Fruit fly (Drosophila melanogaster): Measurements from ENCODE around the gene Rok.
A peak's percentile ranks its signal among the peaks of the same experiment; 100 is the strongest.

The Rok gene

dm6 chrX:16599770-16600169 is 37.4 kb downstream of the Rok start (continued):
- TF ChIP-seq Jra (GFP tag; optimal IDR thresholded peaks at IDR 0.05) (peak; percentile 2), h (GFP tag; optimal IDR thresholded peaks at IDR 0.05) (peak; percentile 30), CG9705 (GFP tag; optimal IDR thresholded peaks at IDR 0.05) (peak; percentile 31), Vsx2 (GFP tag; optimal IDR thresholded peaks at IDR 0.05; ENCODE audit: partially characterized antibody) (no peak)

- TF ChIP-seq Myc (optimal IDR thresholded peaks at IDR 0.05) (peak; percentile 40), Rel (GFP tag; optimal IDR thresholded peaks at IDR 0.05) (no peak), Rel (tag; optimal IDR thresholded peaks at IDR 0.05) (peak; percentile 60), foxo (GFP tag; optimal IDR thresholded peaks at IDR 0.05) (no peak)
Observed at dm6 chrX:16598978-16599664, 38.1 kb downstream of the Rok start, which contains the start of the genes CG9784 and Nup153. TSS of gene CG9784 (minus strand) at chrX:16599215. TSS of gene Nup153 (plus strand) at chrX:16599241.

- TF ChIP-seq CrebA (GFP tag; optimal IDR thresholded peaks at IDR 0.05; ENCODE audit: borderline replicate concordance) (no peak), foxo (GFP tag; optimal IDR thresholded peaks at IDR 0.05) (peak in 1 of 2 experiments; percentile 13), br (GFP tag; optimal IDR thresholded peaks at IDR 0.05) (no peak), Jra (GFP tag; optimal IDR thresholded peaks at IDR 0.05) (peak; percentile 41), Rel (GFP tag; optimal IDR thresholded peaks at IDR 0.05) (no peak), Rel (tag; optimal IDR thresholded peaks at IDR 0.05) (no peak), ey (GFP tag; optimal IDR thresholded peaks at IDR 0.05) (peak; percentile 18), h (GFP tag; optimal IDR thresholded peaks at IDR 0.05) (no peak), OdsH (GFP tag; optimal IDR thresholded peaks at IDR 0.05) (peak; percentile 17)
Observed at dm6 chrX:16598336-16598977, 38.8 kb downstream of the Rok start.

dm6 chrX:16596250-16596793 is 40.9 kb downstream of the Rok start:
- TF ChIP-seq Hr78 (GFP tag; optimal IDR thresholded peaks at IDR 0.05) (no peak), pan (optimal IDR thresholded peaks at IDR 0.05) (no peak), Vsx2 (GFP tag; optimal IDR thresholded peaks at IDR 0.05; ENCODE audit: partially characterized antibody) (no peak), Dif (GFP tag; optimal IDR thresholded peaks at IDR 0.05; ENCODE audit: partially characterized antibody) (no peak), Rel (GFP tag; optimal IDR thresholded peaks at IDR 0.05) (no peak), Rel (tag; optimal IDR thresholded peaks at IDR 0.05) (no peak), sv (GFP tag; optimal IDR thresholded peaks at IDR 0.05) (no peak), psq (GFP tag; optimal IDR thresholded peaks at IDR 0.05) (no peak), tai (GFP tag; optimal IDR thresholded peaks at IDR 0.05) (no peak)

dm6 chrX:16595411-16595810 is 41.8 kb downstream of the Rok start:
- TF ChIP-seq Dif (GFP tag; optimal IDR thresholded peaks at IDR 0.05; ENCODE audit: partially characterized antibody) (no peak), Vsx2 (GFP tag; optimal IDR thresholded peaks at IDR 0.05; ENCODE audit: partially characterized antibody) (no peak), CG32264 (GFP tag; optimal IDR thresholded peaks at IDR 0.05) (no peak)

dm6 chrX:16593418-16593817 is 43.8 kb downstream of the Rok start, which contains the start of the genes SMC3 and Ubc7:
TSS of gene SMC3 (minus strand) at chrX:16593439.
TSS of gene Ubc7 (plus strand) at chrX:16593677.
- TF ChIP-seq jim (GFP tag; optimal IDR thresholded peaks at IDR 0.05): no peak
- no peak for TF ChIP-seq br (GFP tag; optimal IDR thresholded peaks at IDR 0.05)
- TF ChIP-seq sv (GFP tag; optimal IDR thresholded peaks at IDR 0.05): no peak
- TF ChIP-seq Sp1 (GFP tag; optimal IDR thresholded peaks at IDR 0.05): no peak

- no peak for TF ChIP-seq foxo (GFP tag; optimal IDR thresholded peaks at IDR 0.05)
- no peak for TF ChIP-seq br (GFP tag; optimal IDR thresholded peaks at IDR 0.05)
- TF ChIP-seq usp (GFP tag; optimal IDR thresholded peaks at IDR 0.05): no peak
Observed at dm6 chrX:16587668-16588046, 49.6 kb downstream of the Rok start, which contains the start of gene CG13014. TSS of gene CG13014 (plus strand) at chrX:16587873.

dm6 chrX:16587021-16587667 is 50.1 kb downstream of the Rok start, which contains the start of gene CanA-14F:
TSS of gene CanA-14F (minus strand) at chrX:16587172.
- no peak for TF ChIP-seq Sp1 (GFP tag; optimal IDR thresholded peaks at IDR 0.05)
- no peak for TF ChIP-seq Hr78 (GFP tag; optimal IDR thresholded peaks at IDR 0.05)

All from whole organism, wandering third instar larva.